Worm (Caenorhabditis elegans): ENCODE measurements around the gene AC3.5.
A peak's percentile ranks its signal among the peaks of the same experiment; 100 is the strongest.

DNA sequence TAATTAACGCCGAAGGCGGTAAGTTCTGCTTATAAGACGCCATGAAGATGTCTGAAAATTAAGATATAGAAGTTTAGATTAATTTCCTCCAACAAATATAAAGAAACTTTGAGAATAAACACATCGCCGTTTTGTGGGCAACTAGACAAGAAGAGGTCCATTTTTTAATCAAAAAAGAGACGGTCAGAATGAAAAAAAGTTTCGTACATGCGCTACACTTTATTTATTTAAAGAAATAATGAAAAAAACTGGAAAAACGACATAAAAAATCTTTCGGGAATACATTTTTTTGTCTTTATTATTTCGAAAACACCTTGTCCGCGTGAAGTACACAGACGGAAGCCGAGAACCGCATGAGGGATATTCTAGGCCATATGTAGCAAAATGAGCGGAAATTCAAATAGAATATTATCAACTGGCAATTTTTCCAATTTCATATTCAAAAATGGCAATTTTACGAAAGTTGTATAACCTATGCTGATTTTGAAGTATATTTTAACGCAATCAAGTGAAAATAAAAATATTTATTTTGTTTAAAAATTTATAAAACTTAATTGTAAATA lies 32.5 kb upstream of the AC3.5 start, which contains the start of gene sluh-7:
- TF ChIP-seq snpc-4 (tag; optimal IDR thresholded peaks at IDR 0.05) = peak; percentile 69
- peak; percentile 84 for TF ChIP-seq sma-3 (GFP tag; optimal IDR thresholded peaks at IDR 0.05)
- no peak for TF ChIP-seq mdl-1 (tag; optimal IDR thresholded peaks at IDR 0.05)
- peak; percentile 64 for TF ChIP-seq sem-4 (tag; optimal IDR thresholded peaks at IDR 0.05)
